Worm (Caenorhabditis elegans) whole organism, young adult: ENCODE data around the gene F48E8.3.

ENCODE experiments used
- D2030.7 ChIP-seq: fragments of 200-800 bp; sonication (Bioruptor generic); IDR thresholded peaks from 2 replicates; pipeline ENCODE4 v1.3.6; 2022; ENCODE audit warnings: missing genetic modification reagents, missing genetic modification characterization, missing compliant biosample characterization
- F10E7.11 ChIP-seq: sonication (generic microtip); optimal IDR thresholded peaks from 2 replicates; lab custom pipeline; 2017; ENCODE audit warnings: mild to moderate bottlenecking, missing genetic modification characterization, moderate library complexity, missing compliant biosample characterization
- F37B4.10 ChIP-seq: fragments of 200-800 bp; sonication (Bioruptor generic); IDR thresholded peaks from 2 replicates; pipeline ENCODE4 v1.3.6; 2022; ENCODE audit warnings: missing genetic modification characterization, missing compliant biosample characterization
- F39B2.1 ChIP-seq: fragments of 200-800 bp; sonication (Bioruptor generic); IDR thresholded peaks from 2 replicates; pipeline ENCODE4 v1.3.6; 2022; ENCODE audit warnings: missing genetic modification reagents, missing genetic modification characterization, missing compliant biosample characterization
- Y53F4B.3 ChIP-seq: fragments of 200-800 bp; sonication (Bioruptor generic); IDR thresholded peaks from 2 replicates; pipeline ENCODE4 v1.3.6; 2022; ENCODE audit warnings: missing genetic modification reagents, missing genetic modification characterization, missing compliant biosample characterization
- Y56A3A.18 ChIP-seq: fragments of 200-800 bp; sonication (Bioruptor generic); IDR thresholded peaks from 2 replicates; pipeline ENCODE4 v1.3.6; 2022; ENCODE audit warnings: missing genetic modification reagents, missing genetic modification characterization, missing compliant biosample characterization
- akir-1 ChIP-seq: fragments of 200-800 bp; sonication (Bioruptor generic); optimal IDR thresholded peaks from 2 replicates; lab custom pipeline; 2018; ENCODE audit warnings: mild to moderate bottlenecking, missing genetic modification characterization, moderate library complexity, missing compliant biosample characterization
- ama-1 ChIP-seq, 3 experiments: fragments of 150-350 bp in 1 of 3; sonication (generic microtip) in 2 of 3; optimal IDR thresholded peaks; 2 replicates each; lab custom pipeline; 2014 to 2018; ENCODE audit warnings: missing biosample characterization in 2 of 3, missing genetic modification characterization in 2 of 3, missing genetic modification reagents in 2 of 3
- cebp-2 ChIP-seq: fragments of 200-800 bp; sonication (Bioruptor generic); IDR thresholded peaks from 2 replicates; pipeline ENCODE4 v1.3.6; 2022; ENCODE audit warnings: missing genetic modification characterization, missing compliant biosample characterization
- ceh-27 ChIP-seq: fragments of 200-800 bp; sonication (Bioruptor generic); optimal IDR thresholded peaks from 2 replicates; lab custom pipeline; 2018; ENCODE audit warnings: mild to moderate bottlenecking, missing genetic modification characterization, moderate library complexity, missing compliant biosample characterization
- gei-17 ChIP-seq: fragments of 200-800 bp; sonication (Bioruptor generic); optimal IDR thresholded peaks from 2 replicates; lab custom pipeline; 2018; ENCODE audit warnings: mild to moderate bottlenecking, missing genetic modification characterization, missing compliant biosample characterization
- hmg-1.2 ChIP-seq: fragments of 200-800 bp; sonication (Bioruptor generic); IDR thresholded peaks from 2 replicates; pipeline ENCODE4 v1.3.6; 2022; ENCODE audit warnings: missing genetic modification reagents, missing genetic modification characterization, missing compliant biosample characterization
- hrde-1 ChIP-seq: sonication (generic microtip); optimal IDR thresholded peaks from 2 replicates; lab custom pipeline; 2016; ENCODE audit warnings: missing genetic modification characterization, mild to moderate bottlenecking, missing compliant biosample characterization, moderate library complexity, missing genotype, missing genetic modification reagents, borderline replicate concordance
- lin-35 ChIP-seq, 3 experiments: fragments of 150-350 bp in 2 of 3; sonication (generic microtip) in 1 of 3; optimal IDR thresholded peaks; 2 replicates each; lab custom pipeline; 2014 to 2018; ENCODE audit warnings: missing biosample characterization in 3 of 3, missing genetic modification characterization in 3 of 3, missing genetic modification reagents in 3 of 3
- lin-40 ChIP-seq: sonication (generic microtip); optimal IDR thresholded peaks from 2 replicates; lab custom pipeline; 2016; ENCODE audit warnings: missing genetic modification characterization, mild to moderate bottlenecking, missing compliant biosample characterization, missing genotype, missing genetic modification reagents
- lin-54 ChIP-seq: fragments of 200-800 bp; sonication (Bioruptor generic); optimal IDR thresholded peaks from 2 replicates; lab custom pipeline; 2018; ENCODE audit warnings: mild to moderate bottlenecking, missing genetic modification characterization, missing compliant biosample characterization
- lir-1 ChIP-seq: fragments of 200-800 bp; sonication (Bioruptor generic); conservative IDR thresholded peaks from 2 replicates; pipeline ENCODE4 v1.3.6; 2022; ENCODE audit warnings: missing genetic modification reagents, missing genetic modification characterization, missing compliant biosample characterization
- madf-10 ChIP-seq: sonication (generic microtip); optimal IDR thresholded peaks from 2 replicates; lab custom pipeline; 2016; ENCODE audit warnings: mild to moderate bottlenecking, missing genetic modification characterization, missing compliant biosample characterization
- madf-3 ChIP-seq: fragments of 200-800 bp; sonication (Bioruptor generic); IDR thresholded peaks from 2 replicates; pipeline ENCODE4 v1.3.6; 2022; ENCODE audit warnings: missing genetic modification reagents, missing genetic modification characterization, missing compliant biosample characterization
- madf-8 ChIP-seq: fragments of 200-800 bp; sonication (Bioruptor generic); conservative IDR thresholded peaks from 2 replicates; pipeline ENCODE4 v1.3.6; 2022; ENCODE audit warnings: missing genetic modification reagents, missing genetic modification characterization, missing compliant biosample characterization
- mes-4 ChIP-seq: sonication (generic microtip); optimal IDR thresholded peaks from 2 replicates; lab custom pipeline; 2016; ENCODE audit warnings: missing genotype, missing genetic modification characterization, missing compliant biosample characterization
- zim-3 ChIP-seq: sonication (generic microtip); optimal IDR thresholded peaks from 2 replicates; lab custom pipeline; 2017; ENCODE audit warnings: mild to moderate bottlenecking, missing genetic modification characterization, moderate library complexity, missing compliant biosample characterization
- ztf-28 ChIP-seq: fragments of 200-800 bp; sonication (Bioruptor generic); IDR thresholded peaks from 2 replicates; pipeline ENCODE4 v1.3.6; 2022; ENCODE audit warnings: missing genetic modification reagents, missing genetic modification characterization, missing compliant biosample characterization

The F48E8.3 gene

ce11 chrIII:5506023-5506597 lies 44.9 kb downstream of the F48E8.3 start (continued):
- TF ChIP-seq Y53F4B.3 (GFP tag; lab: Robert Waterston, UW), result no peak
- no peak for TF ChIP-seq madf-8 (GFP tag; lab: Robert Waterston, UW)
- peak in 1 of 3 experiments; percentile 9 for TF ChIP-seq lin-35 (GFP tag; optimal IDR thresholded peaks at IDR 0.05; lab: Kevin White, UChicago)
- no peak for TF ChIP-seq lin-40 (tag; lab: Kevin White, UChicago)
- peak; percentile 29 for TF ChIP-seq hrde-1 (tag; lab: Kevin White, UChicago)
- no peak for TF ChIP-seq akir-1 (GFP tag; lab: Kevin White, UChicago)
- TF ChIP-seq gei-17 (GFP tag; lab: Kevin White, UChicago), result peak; percentile 62
- no peak for TF ChIP-seq ztf-28 (GFP tag; lab: Robert Waterston, UW)
- TF ChIP-seq lir-1 (GFP tag; lab: Robert Waterston, UW), result 0 out of 2 replicates have a peak, but pooled peaks have one; percentile 12
- peak; percentile 50 for TF ChIP-seq madf-10
- peak; percentile 37 for TF ChIP-seq lin-54 (GFP tag; lab: Kevin White, UChicago)
- TF ChIP-seq cebp-2 (GFP tag; lab: Robert Waterston, UW), result peak; percentile 77; the same call in 1 of the 2 replicates
- TF ChIP-seq zim-3 (tag; lab: Kevin White, UChicago), result peak; percentile 40
- TF ChIP-seq D2030.7, result no peak
- TF ChIP-seq mes-4 (tag; lab: Kevin White, UChicago), result no peak

- TF ChIP-seq F37B4.10 (GFP tag; lab: Robert Waterston, UW) (0 out of 2 replicates have a peak, but pooled peaks have one; percentile 76), Y56A3A.18 (no peak)
Observed at ce11 chrIII:5506936-5507335, 45.8 kb downstream of the F48E8.3 start.

DNA sequence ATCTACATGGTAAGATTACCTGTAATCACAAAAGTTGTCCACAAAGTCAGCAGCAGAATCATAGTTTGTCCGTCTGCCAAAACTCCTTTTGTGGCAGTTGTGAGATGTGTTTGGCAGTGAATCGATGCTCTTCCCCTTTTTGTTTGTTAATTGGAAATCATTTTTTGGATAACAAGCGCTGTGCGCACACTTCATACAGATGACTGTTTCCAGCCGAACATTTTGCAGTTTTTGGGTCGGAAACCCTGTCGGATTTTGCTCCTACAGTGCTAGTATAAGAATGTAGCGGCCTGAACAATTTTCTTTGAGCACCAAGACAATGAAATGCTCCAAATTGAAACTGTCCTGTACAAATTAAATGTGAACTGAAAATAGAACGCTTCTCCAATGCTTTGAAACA lies 47.5 kb downstream of the F48E8.3 start, which contains the start of gene D1044.7:
Gene D1044.7, minus strand, starts transcription at position 101 of the 400 bp plus-strand sequence.
- TF ChIP-seq madf-3 (peak; percentile 34; the same call in 1 of the 2 replicates), hmg-1.2 (no peak), F37B4.10 (GFP tag; lab: Robert Waterston, UW) (no peak), ceh-27 (no peak), ama-1 (optimal IDR thresholded peaks at IDR 0.05; lab: Kevin White, UChicago) (no peak), ama-1 (GFP tag; optimal IDR thresholded peaks at IDR 0.05; lab: Kevin White, UChicago) (no peak)

DNA sequence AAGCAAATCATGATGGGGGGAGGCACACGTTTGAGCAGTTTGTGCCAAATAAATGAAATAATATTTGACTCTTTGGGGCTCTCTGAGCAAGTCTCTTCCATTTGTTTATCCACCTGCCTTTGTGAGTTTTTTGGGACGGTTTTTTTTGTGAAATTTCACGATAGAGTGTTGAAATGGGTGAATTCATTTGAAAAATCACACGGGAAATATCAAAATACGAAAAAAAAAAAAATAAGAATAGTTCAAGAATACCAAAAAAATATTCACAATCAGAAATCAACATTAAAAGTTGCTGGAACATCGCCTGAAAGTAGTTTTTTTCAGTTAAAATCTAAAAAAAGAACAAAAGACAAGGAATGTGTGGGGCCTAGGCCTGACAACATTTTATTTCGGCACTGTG lies 51.3 kb downstream of the F48E8.3 start, which contains the start of gene pqn-25:
Gene pqn-25, minus strand, starts transcription at position 101 of the 400 bp plus-strand sequence.
- TF ChIP-seq F39B2.1 (GFP tag; lab: Robert Waterston, UW) (no peak), F10E7.11 (tag; lab: Kevin White, UChicago) (no peak)
